Fruit fly (Drosophila melanogaster) whole organism, embryonic: ENCODE measurements around the gene CG8673.
A peak's percentile ranks its signal among the peaks of the same experiment; 100 is the strongest.

Experiments used
- Adf1 ChIP-seq: fragments of 200-800 bp; sonication (Bioruptor generic); IDR thresholded peaks from 2 replicates; pipeline ENCODE4 v1.3.6; 2022; ENCODE audit warnings: missing biosample characterization, missing genetic modification characterization
- Asciz ChIP-seq: fragments of 200-800 bp; sonication (Bioruptor generic); optimal IDR thresholded peaks from 2 replicates; lab custom pipeline; 2017; ENCODE audit warnings: missing biosample characterization, mild to moderate bottlenecking, missing genetic modification characterization, missing genetic modification reagents
- Atf-2 ChIP-seq: fragments of 200-800 bp; sonication (Bioruptor generic); optimal IDR thresholded peaks from 2 replicates; lab custom pipeline; 2016; ENCODE audit warnings: missing biosample characterization, missing genetic modification characterization
- BtbVII ChIP-seq: fragments of 200-800 bp; sonication (Bioruptor generic); optimal IDR thresholded peaks from 3 replicates; lab custom pipeline; 2017; ENCODE audit warnings: missing biosample characterization, mild to moderate bottlenecking, missing genetic modification characterization
- CG10431 ChIP-seq: fragments of 200-800 bp; sonication (Bioruptor generic); optimal IDR thresholded peaks from 3 replicates; lab custom pipeline; 2018; ENCODE audit warnings: missing biosample characterization, mild to moderate bottlenecking, missing genetic modification characterization
- CG10543 ChIP-seq: fragments of 200-800 bp; sonication (Bioruptor generic); optimal IDR thresholded peaks from 3 replicates; lab custom pipeline; 2017; ENCODE audit warnings: missing biosample characterization, mild to moderate bottlenecking, missing genetic modification characterization, moderate library complexity
- CG11456 ChIP-seq: fragments of 200-800 bp; sonication (Bioruptor generic); IDR thresholded peaks from 3 replicates; pipeline ENCODE4 v1.3.6; 2022; ENCODE audit warnings: missing biosample characterization, missing genetic modification characterization
- CG14014 ChIP-seq: fragments of 200-800 bp; sonication (Bioruptor generic); IDR thresholded peaks from 2 replicates; pipeline ENCODE4 v1.3.6; 2022; ENCODE audit warnings: missing biosample characterization, missing genetic modification characterization
- CG1529 ChIP-seq: fragments of 200-800 bp; sonication (Bioruptor generic); optimal IDR thresholded peaks from 3 replicates; lab custom pipeline; 2018; ENCODE audit warnings: missing biosample characterization, missing genetic modification characterization
- CG15696 ChIP-seq: fragments of 200-800 bp; sonication (Bioruptor generic); optimal IDR thresholded peaks from 2 replicates; lab custom pipeline; 2019; ENCODE audit warnings: missing biosample characterization, mild to moderate bottlenecking, missing genetic modification characterization, moderate library complexity
- CG17328 ChIP-seq: fragments of 200-800 bp; sonication (Bioruptor generic); IDR thresholded peaks from 2 replicates; pipeline ENCODE4 v1.3.6; 2022; ENCODE audit warnings: missing biosample characterization, missing genetic modification characterization
- CG18262 ChIP-seq: fragments of 200-800 bp; optimal IDR thresholded peaks from 3 replicates; lab custom pipeline; 2019; ENCODE audit warnings: missing biosample characterization, mild to moderate bottlenecking, missing genetic modification characterization, moderate library complexity
- CG18599 ChIP-seq: fragments of 200-800 bp; sonication (Bioruptor generic); optimal IDR thresholded peaks from 3 replicates; lab custom pipeline; 2017; ENCODE audit warnings: missing biosample characterization, missing genetic modification characterization, mild to moderate bottlenecking, moderate library complexity, missing genetic modification reagents
- CG2889 ChIP-seq: fragments of 200-800 bp; sonication (Bioruptor generic); IDR thresholded peaks from 3 replicates; pipeline ENCODE4 v1.3.6; 2022; ENCODE audit warnings: missing biosample characterization, missing genetic modification characterization
- CG33557 ChIP-seq: fragments of 200-800 bp; sonication (Bioruptor generic); optimal IDR thresholded peaks from 2 replicates; lab custom pipeline; 2019; ENCODE audit warnings: missing biosample characterization, mild to moderate bottlenecking, missing genetic modification characterization, moderate library complexity
- CG3407 ChIP-seq: fragments of 200-800 bp; sonication (Bioruptor generic); optimal IDR thresholded peaks from 2 replicates; lab custom pipeline; 2018; ENCODE audit warnings: missing biosample characterization, mild to moderate bottlenecking, missing genetic modification characterization
- CG4360 ChIP-seq: fragments of 200-800 bp; sonication (Bioruptor generic); IDR thresholded peaks from 2 replicates; pipeline ENCODE4 v1.3.6; 2022; ENCODE audit warnings: missing biosample characterization, missing genetic modification characterization
- CG4707 ChIP-seq: fragments of 200-800 bp; sonication (Bioruptor generic); optimal IDR thresholded peaks from 2 replicates; lab custom pipeline; 2018; ENCODE audit warnings: missing biosample characterization, mild to moderate bottlenecking, missing genetic modification characterization, moderate library complexity
- CG5180 ChIP-seq: fragments of 200-800 bp; sonication (Bioruptor generic); optimal IDR thresholded peaks from 3 replicates; lab custom pipeline; 2017; ENCODE audit warnings: missing biosample characterization, missing genetic modification characterization, mild to moderate bottlenecking, moderate library complexity, missing genetic modification reagents
- CG6654 ChIP-seq: fragments of 200-800 bp; sonication (Bioruptor generic); optimal IDR thresholded peaks from 2 replicates; lab custom pipeline; 2017; ENCODE audit warnings: missing biosample characterization, mild to moderate bottlenecking, missing genetic modification characterization
- CG6854 ChIP-seq: fragments of 200-800 bp; sonication (Bioruptor generic); optimal IDR thresholded peaks from 3 replicates; lab custom pipeline; 2017; ENCODE audit warnings: missing biosample characterization, mild to moderate bottlenecking, missing genetic modification characterization
- CG7963 ChIP-seq: fragments of 200-800 bp; sonication (Bioruptor generic); IDR thresholded peaks from 3 replicates; pipeline ENCODE4 v1.3.6; 2022; ENCODE audit warnings: missing biosample characterization, missing genetic modification characterization; ENCODE audit not compliant: partially characterized antibody
- CG8765 ChIP-seq: fragments of 200-800 bp; sonication (Bioruptor generic); IDR thresholded peaks from 2 replicates; pipeline ENCODE4 v1.3.6; 2022; ENCODE audit warnings: missing biosample characterization, missing genetic modification characterization
- D ChIP-seq, 2 experiments: fragments of 200-800 bp in 1 of 2; fragments of >200 bp in 1 of 2; sonication (Bioruptor generic) in 1 of 2; optimal IDR thresholded peaks; 2 replicates in 1 of 2; 3 replicates in 1 of 2; lab custom pipeline; 2017; ENCODE audit warnings: mild to moderate bottlenecking in 1 of 2, missing biosample characterization in 1 of 2, missing genetic modification characterization in 1 of 2, missing genetic modification reagents in 1 of 2
- D19A ChIP-seq: fragments of 200-800 bp; optimal IDR thresholded peaks from 3 replicates; lab custom pipeline; 2019; ENCODE audit warnings: missing biosample characterization, mild to moderate bottlenecking, missing genetic modification characterization, moderate library complexity
- E2f1 ChIP-seq: fragments of 200-800 bp; sonication (Bioruptor generic); IDR thresholded peaks from 2 replicates; pipeline ENCODE4 v1.3.6; 2022; ENCODE audit warnings: missing biosample characterization, missing genetic modification characterization
- Fer3 ChIP-seq: fragments of 200-800 bp; sonication (Bioruptor generic); optimal IDR thresholded peaks from 2 replicates; lab custom pipeline; 2018; ENCODE audit warnings: missing biosample characterization, mild to moderate bottlenecking, missing genetic modification characterization, moderate library complexity
- Jarid2 ChIP-seq: fragments of 200-800 bp; sonication (Bioruptor generic); optimal IDR thresholded peaks from 3 replicates; lab custom pipeline; 2017; ENCODE audit warnings: mild to moderate bottlenecking, missing biosample characterization, missing genetic modification reagents, missing genetic modification characterization
- Lpt ChIP-seq: fragments of >200 bp; optimal IDR thresholded peaks from 2 replicates; lab custom pipeline; 2018; ENCODE audit warnings: missing biosample characterization, missing genetic modification characterization
- Nf-YB ChIP-seq: fragments of 200-800 bp; sonication (Bioruptor generic); optimal IDR thresholded peaks from 3 replicates; lab custom pipeline; 2019; ENCODE audit warnings: missing biosample characterization, mild to moderate bottlenecking, missing genetic modification characterization, moderate library complexity
- Optix ChIP-seq: fragments of 200-800 bp; sonication (Bioruptor generic); IDR thresholded peaks from 3 replicates; pipeline ENCODE4 v1.3.6; 2022; ENCODE audit warnings: missing biosample characterization, missing genetic modification characterization
- Sox102F ChIP-seq: fragments of 200-800 bp; sonication (Bioruptor generic); optimal IDR thresholded peaks from 2 replicates; lab custom pipeline; 2018; ENCODE audit warnings: missing biosample characterization, mild to moderate bottlenecking, missing genetic modification characterization, moderate library complexity
- TFAM ChIP-seq: fragments of 200-800 bp; sonication (Bioruptor generic); optimal IDR thresholded peaks from 2 replicates; lab custom pipeline; 2017; ENCODE audit warnings: missing biosample characterization, missing genetic modification characterization, inconsistent platforms
- Xrp1 ChIP-seq: fragments of 200-800 bp; sonication (Bioruptor generic); IDR thresholded peaks from 2 replicates; pipeline ENCODE4 v1.3.6; 2022; ENCODE audit warnings: missing biosample characterization, missing genetic modification characterization
- fd102C ChIP-seq: fragments of 200-800 bp; sonication (Bioruptor generic); optimal IDR thresholded peaks from 2 replicates; lab custom pipeline; 2018; ENCODE audit warnings: missing biosample characterization, mild to moderate bottlenecking, missing genetic modification characterization, moderate library complexity
- fd3F ChIP-seq: fragments of 200-800 bp; sonication (Bioruptor generic); optimal IDR thresholded peaks from 2 replicates; lab custom pipeline; 2018; ENCODE audit warnings: missing biosample characterization, mild to moderate bottlenecking, missing genetic modification characterization, moderate library complexity
- ftz-f1 ChIP-seq: fragments of 200-800 bp; sonication (Bioruptor generic); optimal IDR thresholded peaks from 2 replicates; lab custom pipeline; 2016; ENCODE audit warnings: missing biosample characterization, missing genetic modification characterization
- gcm ChIP-seq: fragments of 200-800 bp; sonication (Bioruptor generic); optimal IDR thresholded peaks from 2 replicates; lab custom pipeline; 2019; ENCODE audit warnings: missing biosample characterization, mild to moderate bottlenecking, missing genetic modification characterization, moderate library complexity
- grau ChIP-seq: fragments of 200-800 bp; optimal IDR thresholded peaks from 3 replicates; lab custom pipeline; 2019; ENCODE audit warnings: missing biosample characterization, mild to moderate bottlenecking, missing genetic modification characterization, moderate library complexity
- jing ChIP-seq: fragments of 200-800 bp; sonication (Bioruptor generic); optimal IDR thresholded peaks from 2 replicates; lab custom pipeline; 2018; ENCODE audit warnings: missing biosample characterization, mild to moderate bottlenecking, missing genetic modification characterization
- klu ChIP-seq: fragments of 200-800 bp; sonication (Bioruptor generic); IDR thresholded peaks from 2 replicates; pipeline ENCODE4 v1.3.6; 2022; ENCODE audit warnings: missing biosample characterization, missing genetic modification characterization
- lbe ChIP-seq: fragments of 200-800 bp; sonication (Bioruptor generic); optimal IDR thresholded peaks from 2 replicates; lab custom pipeline; 2016; ENCODE audit warnings: missing biosample characterization, mild to moderate bottlenecking, missing genetic modification characterization
- odd ChIP-seq: fragments of 200-800 bp; sonication (Bioruptor generic); optimal IDR thresholded peaks from 2 replicates; lab custom pipeline; 2017; ENCODE audit warnings: missing biosample characterization, mild to moderate bottlenecking, missing genetic modification characterization
- pros ChIP-seq: fragments of 200-800 bp; sonication (Bioruptor generic); optimal IDR thresholded peaks from 3 replicates; lab custom pipeline; 2019; ENCODE audit warnings: missing biosample characterization, mild to moderate bottlenecking, missing genetic modification characterization, moderate library complexity
- ranshi ChIP-seq: fragments of 200-800 bp; sonication (Bioruptor generic); IDR thresholded peaks from 2 replicates; pipeline ENCODE4 v1.3.6; 2022; ENCODE audit warnings: missing biosample characterization, missing genetic modification characterization
- schlank ChIP-seq: fragments of 200-800 bp; sonication (Bioruptor generic); optimal IDR thresholded peaks from 2 replicates; lab custom pipeline; 2018; ENCODE audit warnings: missing biosample characterization, mild to moderate bottlenecking, missing genetic modification characterization
- tgo ChIP-seq: fragments of 200-800 bp; sonication (Bioruptor generic); IDR thresholded peaks from 3 replicates; pipeline ENCODE4 v1.3.6; 2022; ENCODE audit warnings: missing biosample characterization, missing genetic modification characterization
- tup ChIP-seq: fragments of 200-800 bp; sonication (Bioruptor generic); optimal IDR thresholded peaks from 2 replicates; lab custom pipeline; 2016; ENCODE audit warnings: missing biosample characterization, mild to moderate bottlenecking, missing genetic modification characterization, moderate library complexity
- tx ChIP-seq: fragments of 200-800 bp; sonication (Bioruptor generic); optimal IDR thresholded peaks from 2 replicates; lab custom pipeline; 2016; ENCODE audit warnings: missing biosample characterization, missing genetic modification characterization
- vvl ChIP-seq: fragments of 200-800 bp; sonication (Bioruptor generic); IDR thresholded peaks from 2 replicates; pipeline ENCODE4 v1.3.6; 2022; ENCODE audit warnings: missing biosample characterization, missing genetic modification characterization

The CG8673 gene

DNA sequence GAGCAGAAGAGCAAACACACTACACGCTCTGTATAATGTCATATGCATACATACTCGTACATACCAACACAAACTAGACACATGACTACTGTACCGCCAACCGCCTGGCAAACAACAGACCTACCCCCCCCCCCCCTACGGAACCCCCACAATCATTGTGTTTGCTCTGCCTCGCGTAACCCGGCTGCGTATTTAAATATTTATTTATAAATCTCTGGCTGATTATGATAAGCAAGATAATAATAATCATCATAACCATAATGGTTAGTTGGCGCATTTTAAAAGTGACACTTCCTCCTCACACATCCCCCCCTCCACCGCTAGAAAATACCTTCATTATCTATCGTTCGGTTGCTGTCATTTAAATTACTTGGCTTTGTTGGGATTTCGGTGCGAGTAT is 26.7 kb upstream of the CG8673 start (continued):
- TF ChIP-seq gcm (GFP tag; lab: Kevin White, UChicago) (peak; percentile 58), CG7963 (GFP tag; lab: Robert Waterston, UW) (no peak), lbe (GFP tag; lab: Kevin White, UChicago) (no peak), fd102C (GFP tag; lab: Kevin White, UChicago) (no peak), Atf-2 (GFP tag; lab: Kevin White, UChicago) (no peak), Fer3 (peak; percentile 68), CG6654 (peak; percentile 17), odd (GFP tag; lab: Kevin White, UChicago) (peak; percentile 64), tgo (GFP tag; lab: Robert Waterston, UW) (no peak), ftz-f1 (GFP tag; lab: Kevin White, UChicago) (no peak), CG10431 (GFP tag; lab: Kevin White, UChicago) (peak; percentile 61), CG15696 (tag; lab: Kevin White, UChicago) (peak; percentile 61), CG18599 (GFP tag; lab: Kevin White, UChicago) (peak; percentile 77), Optix (GFP tag; lab: Robert Waterston, UW) (no peak), CG11456 (GFP tag; lab: Robert Waterston, UW) (0 out of 3 replicates have a peak, but pooled peaks have one; percentile 48), fd3F (GFP tag; lab: Kevin White, UChicago) (peak; percentile 17), tup (no peak), CG8765 (GFP tag; lab: Robert Waterston, UW) (no peak), CG6854 (GFP tag; lab: Kevin White, UChicago) (peak; percentile 5), Nf-YB (GFP tag; lab: Kevin White, UChicago) (peak; percentile 26), Adf1 (GFP tag; lab: Robert Waterston, UW) (peak; percentile 22; the same call in 1 of the 2 replicates), CG4707 (GFP tag; lab: Kevin White, UChicago) (peak; percentile 17), CG14014 (GFP tag; lab: Robert Waterston, UW) (peak; percentile 56; the same call in 1 of the 2 replicates), D (optimal IDR thresholded peaks at IDR 0.05; lab: Kevin White, UChicago) (no peak), D (GFP tag; optimal IDR thresholded peaks at IDR 0.05; lab: Kevin White, UChicago) (peak; percentile 28), tx (GFP tag; lab: Kevin White, UChicago) (no peak), CG1529 (no peak), Lpt (GFP tag; lab: Kevin White, UChicago) (no peak), ranshi (GFP tag; lab: Robert Waterston, UW) (peak; percentile 25; the same call in 1 of the 2 replicates), klu (GFP tag; lab: Robert Waterston, UW) (no peak), jing (GFP tag; lab: Kevin White, UChicago) (no peak), CG2889 (GFP tag; lab: Robert Waterston, UW) (no peak), CG3407 (peak; percentile 61), TFAM (GFP tag; lab: Kevin White, UChicago) (no peak), vvl (peak; percentile 39), grau (peak; percentile 32), pros (GFP tag; lab: Kevin White, UChicago) (no peak), CG33557 (peak; percentile 5), CG10543 (GFP tag; lab: Kevin White, UChicago) (peak; percentile 90), Jarid2 (GFP tag; lab: Kevin White, UChicago) (peak; percentile 39), E2f1 (GFP tag; lab: Robert Waterston, UW) (peak; percentile 40; the same call in 1 of the 2 replicates), Asciz (GFP tag; lab: Kevin White, UChicago) (peak; percentile 72), D19A (tag; lab: Kevin White, UChicago) (peak; percentile 39), Xrp1 (peak; percentile 9; the same call in 1 of the 2 replicates), CG5180 (GFP tag; lab: Kevin White, UChicago) (peak; percentile 67), BtbVII (GFP tag; lab: Kevin White, UChicago) (peak; percentile 82), CG17328 (GFP tag; lab: Robert Waterston, UW) (no peak), CG4360 (GFP tag; lab: Robert Waterston, UW) (no peak), CG18262 (peak; percentile 28), schlank (tag; lab: Kevin White, UChicago) (peak; percentile 44), Sox102F (GFP tag; lab: Kevin White, UChicago) (peak; percentile 44)
